Worm (Caenorhabditis elegans) whole organism, L4/young adult: ENCODE results near the gene F29B9.8.

Experiments used
- W03F9.2 ChIP-seq: fragments of 150-350 bp; optimal IDR thresholded peaks from 2 replicates; lab custom pipeline; 2014; ENCODE audit warnings: missing biosample characterization, missing genetic modification characterization
- dao-5 ChIP-seq: sonication (generic microtip); optimal IDR thresholded peaks from 2 replicates; lab custom pipeline; 2016; ENCODE audit warnings: missing genotype, missing genetic modification characterization, moderate library complexity, missing compliant biosample characterization
- him-1 ChIP-seq: sonication (generic microtip); optimal IDR thresholded peaks from 2 replicates; lab custom pipeline; 2016; ENCODE audit warnings: missing genotype, missing genetic modification reagents, missing genetic modification characterization, missing compliant biosample characterization

DNA sequence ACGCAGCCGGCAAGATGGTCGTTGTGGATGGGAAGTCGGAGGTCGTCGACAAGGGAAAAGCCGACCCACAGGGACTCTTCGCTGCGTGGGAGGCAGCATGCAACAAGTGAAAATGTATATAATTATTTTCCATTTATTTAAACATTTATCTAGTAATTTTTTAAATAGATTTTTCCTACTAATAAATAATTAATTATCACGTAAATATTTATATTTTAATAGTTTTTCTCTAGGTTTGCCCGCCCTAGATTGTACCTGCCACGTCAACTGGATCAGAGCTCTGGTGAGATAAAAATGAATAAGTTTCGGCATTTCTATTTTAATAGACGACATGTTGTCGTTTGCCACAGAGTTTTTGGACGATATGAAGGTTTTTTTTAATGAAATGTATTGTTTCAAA lies 5.5 kb downstream of the F29B9.8 start, which contains the start of gene psr-1:
- TF ChIP-seq him-1 (tag; lab: Kevin White, UChicago), result no peak
- TF ChIP-seq W03F9.2 (tag; lab: Kevin White, UChicago), result no peak
- TF ChIP-seq dao-5, result no peak
